Worm (Caenorhabditis elegans) whole organism, L4/young adult: ENCODE data around the gene W02B12.13.

Source experiments
- W03F9.2 ChIP-seq: fragments of 150-350 bp; optimal IDR thresholded peaks from 2 replicates; lab custom pipeline; 2014; ENCODE audit warnings: missing biosample characterization, missing genetic modification characterization
- dao-5 ChIP-seq: sonication (generic microtip); optimal IDR thresholded peaks from 2 replicates; lab custom pipeline; 2016; ENCODE audit warnings: missing genotype, missing genetic modification characterization, moderate library complexity, missing compliant biosample characterization
- him-1 ChIP-seq: sonication (generic microtip); optimal IDR thresholded peaks from 2 replicates; lab custom pipeline; 2016; ENCODE audit warnings: missing genotype, missing genetic modification reagents, missing genetic modification characterization, missing compliant biosample characterization

DNA sequence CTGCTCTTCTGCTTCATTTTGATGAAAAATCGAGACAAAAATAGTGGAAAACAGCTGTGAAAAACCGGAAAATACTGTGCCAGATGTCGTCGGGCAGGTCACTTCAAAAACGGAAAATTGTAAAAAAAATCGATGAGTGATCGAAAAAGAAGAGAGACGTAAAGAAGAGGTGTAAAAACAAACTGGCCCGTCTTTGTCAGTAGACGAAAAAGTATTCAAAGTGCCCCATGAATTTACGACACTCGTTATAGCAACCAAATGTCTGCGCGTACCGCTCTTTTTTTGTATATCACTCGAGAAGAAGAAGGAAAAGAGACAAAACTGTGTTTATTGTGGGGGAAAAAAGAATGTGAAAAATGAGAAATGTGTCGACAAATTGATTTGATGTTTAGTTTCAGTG lies 40.1 kb downstream of the W02B12.13 start, which contains the start of gene twk-5:
- TF ChIP-seq dao-5 (tag; lab: Kevin White, UChicago) (no peak), him-1 (no peak), W03F9.2 (tag; lab: Kevin White, UChicago) (no peak)
